Comparison of ENCODE assay signal across 1 fruit fly cellular context in the genomic region with DNA sequence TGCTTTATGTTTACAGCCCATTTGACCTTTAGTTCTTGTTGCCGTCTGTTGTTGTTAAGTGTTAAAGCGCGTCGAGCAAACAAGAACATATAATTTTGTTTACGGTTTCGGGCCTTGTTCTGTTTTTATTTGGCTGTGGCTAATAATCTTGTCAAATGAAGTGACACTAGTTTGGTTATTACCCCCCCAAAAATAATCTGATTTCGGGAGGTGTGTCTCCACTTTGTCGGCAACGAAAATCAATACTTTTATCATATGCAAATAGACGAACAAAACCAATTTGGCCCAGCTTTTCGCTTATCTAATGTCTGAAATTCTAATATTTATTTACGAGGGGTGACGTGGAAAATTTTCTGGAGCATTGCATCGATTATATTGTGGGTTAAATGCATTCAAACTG.
TF ChIP-seq lines count a peak whose summit lies in the region.

No protein-coding gene starts in this region.

TF ChIP-seq in whole organism, embryonic, 481 proteins besides CTCF, POLR2A, EP300 and RAD21 (continued from another document):
- TF ChIP-seq CG2889 (GFP tag; IDR thresholded peaks at IDR 0.05; lab: Robert Waterston, UW) (no peak), chm (GFP tag; IDR thresholded peaks at IDR 0.05; lab: Robert Waterston, UW) (no peak), CG3065 (GFP tag; optimal IDR thresholded peaks at IDR 0.05; lab: Kevin White, UChicago) (no peak), D19B (GFP tag; optimal IDR thresholded peaks at IDR 0.05; lab: Kevin White, UChicago) (no peak), Dll (GFP tag; IDR thresholded peaks at IDR 0.05; lab: Robert Waterston, UW; ENCODE audit: partially characterized antibody) (no peak), gfzf (GFP tag; optimal IDR thresholded peaks at IDR 0.05; lab: Kevin White, UChicago) (no peak), CG9932 (GFP tag; IDR thresholded peaks at IDR 0.05; lab: Robert Waterston, UW) (no peak), Spps (tag; optimal IDR thresholded peaks at IDR 0.05; lab: Kevin White, UChicago) (peak; percentile 1), disco-r (GFP tag; optimal IDR thresholded peaks at IDR 0.05; lab: Kevin White, UChicago) (no peak), gce (GFP tag; IDR thresholded peaks at IDR 0.05; lab: Robert Waterston, UW) (no peak), CG33557 (GFP tag; optimal IDR thresholded peaks at IDR 0.05; lab: Kevin White, UChicago) (peak; percentile 46), Kr (GFP tag; optimal IDR thresholded peaks at IDR 0.05; lab: Kevin White, UChicago) (peak; percentile 55), Adf1 (GFP tag; IDR thresholded peaks at IDR 0.05; lab: Robert Waterston, UW) (no peak), Mes4 (GFP tag; optimal IDR thresholded peaks at IDR 0.05; lab: Kevin White, UChicago) (no peak), Dbx (GFP tag; IDR thresholded peaks at IDR 0.05; lab: Robert Waterston, UW) (no peak), CG14667 (GFP tag; IDR thresholded peaks at IDR 0.05; lab: Robert Waterston, UW) (no peak), CG10979 (tag; optimal IDR thresholded peaks at IDR 0.05; lab: Kevin White, UChicago) (peak; percentile 0), CG9817 (tag; optimal IDR thresholded peaks at IDR 0.05; lab: Kevin White, UChicago) (no peak), D (optimal IDR thresholded peaks at IDR 0.05; lab: Kevin White, UChicago) (no peak), D (GFP tag; optimal IDR thresholded peaks at IDR 0.05; lab: Kevin White, UChicago) (peak; percentile 45), ase (GFP tag; IDR thresholded peaks at IDR 0.05; lab: Robert Waterston, UW) (no peak), dmrt11E (tag; optimal IDR thresholded peaks at IDR 0.05; lab: Kevin White, UChicago) (peak; percentile 58), CG9437 (GFP tag; optimal IDR thresholded peaks at IDR 0.05; lab: Kevin White, UChicago) (no peak), CG2678 (tag; optimal IDR thresholded peaks at IDR 0.05; lab: Kevin White, UChicago) (peak; percentile 59), so (GFP tag; IDR thresholded peaks at IDR 0.05; lab: Robert Waterston, UW) (0 out of 3 replicates have a peak, but pooled peaks have one; percentile 64), CG4730 (GFP tag; IDR thresholded peaks at IDR 0.05; lab: Robert Waterston, UW) (no peak), HLH3B (GFP tag; IDR thresholded peaks at IDR 0.05; lab: Robert Waterston, UW) (no peak), fu2 (GFP tag; optimal IDR thresholded peaks at IDR 0.05; lab: Kevin White, UChicago) (no peak), sd (tag; optimal IDR thresholded peaks at IDR 0.05; lab: Kevin White, UChicago) (peak; percentile 7), CG1832 (GFP tag; optimal IDR thresholded peaks at IDR 0.05; lab: Kevin White, UChicago) (no peak), stc (GFP tag; IDR thresholded peaks at IDR 0.05; lab: Robert Waterston, UW) (no peak), Rx (GFP tag; IDR thresholded peaks at IDR 0.05; lab: Robert Waterston, UW) (no peak), salm (tag; optimal IDR thresholded peaks at IDR 0.05; lab: Kevin White, UChicago) (peak; percentile 45), CG7271 (tag; optimal IDR thresholded peaks at IDR 0.05; lab: Kevin White, UChicago) (no peak), pfk (GFP tag; optimal IDR thresholded peaks at IDR 0.05; lab: Kevin White, UChicago) (peak; percentile 12), CG6254 (GFP tag; optimal IDR thresholded peaks at IDR 0.05; lab: Kevin White, UChicago) (peak; percentile 24), CG9609 (GFP tag; optimal IDR thresholded peaks at IDR 0.05; lab: Kevin White, UChicago) (no peak), dm (GFP tag; optimal IDR thresholded peaks at IDR 0.05; lab: Kevin White, UChicago) (no peak), jing (GFP tag; optimal IDR thresholded peaks at IDR 0.05; lab: Kevin White, UChicago) (no peak), dan (GFP tag; IDR thresholded peaks at IDR 0.05; lab: Robert Waterston, UW) (no peak), PHDP (tag; optimal IDR thresholded peaks at IDR 0.05; lab: Kevin White, UChicago) (peak; percentile 61), vfl (GFP tag; optimal IDR thresholded peaks at IDR 0.05; lab: Kevin White, UChicago) (no peak), CG15601 (tag; optimal IDR thresholded peaks at IDR 0.05; lab: Kevin White, UChicago) (peak; percentile 65), CG18619 (GFP tag; optimal IDR thresholded peaks at IDR 0.05; lab: Kevin White, UChicago) (peak; percentile 24), luna (GFP tag; optimal IDR thresholded peaks at IDR 0.05; lab: Kevin White, UChicago) (no peak), CG32767 (GFP tag; IDR thresholded peaks at IDR 0.05; lab: Robert Waterston, UW) (no peak), tin (GFP tag; optimal IDR thresholded peaks at IDR 0.05; lab: Kevin White, UChicago) (no peak), CG2712 (tag; optimal IDR thresholded peaks at IDR 0.05; lab: Kevin White, UChicago) (no peak), CG7963 (GFP tag; IDR thresholded peaks at IDR 0.05; lab: Robert Waterston, UW; ENCODE audit: partially characterized antibody) (no peak), pita (GFP tag; optimal IDR thresholded peaks at IDR 0.05; lab: Kevin White, UChicago) (no peak), CG32532 (GFP tag; IDR thresholded peaks at IDR 0.05; lab: Robert Waterston, UW) (no peak)
